Fruit fly (Drosophila melanogaster): ENCODE measurements around the gene ppan.
A peak's percentile ranks its signal among the peaks of the same experiment; 100 is the strongest.

The ppan gene

dm6 chr3R:21111046-21111480 is 5.0 kb upstream of the ppan start, which contains the start of gene Rab11 (continued):
- TF ChIP-seq CG11398 (GFP tag; optimal IDR thresholded peaks at IDR 0.05) (no peak), lmd (GFP tag; IDR thresholded peaks at IDR 0.05) (no peak; the same call in 1 of the 2 replicates), Adf1 (GFP tag; IDR thresholded peaks at IDR 0.05) (no peak), CG34224 (GFP tag; IDR thresholded peaks at IDR 0.05; ENCODE audit: partially characterized antibody) (peak; percentile 87), CG12744 (GFP tag; optimal IDR thresholded peaks at IDR 0.05) (no peak), twi (tag; optimal IDR thresholded peaks at IDR 0.05) (peak; percentile 11), CG1602 (GFP tag; optimal IDR thresholded peaks at IDR 0.05) (peak; percentile 11), CG6272 (GFP tag; IDR thresholded peaks at IDR 0.05) (peak; percentile 34; the same call in 1 of the 2 replicates), CG7963 (GFP tag; IDR thresholded peaks at IDR 0.05; ENCODE audit: partially characterized antibody) (peak; percentile 73), CrebB (tag; optimal IDR thresholded peaks at IDR 0.05) (no peak), Hmr (GFP tag; optimal IDR thresholded peaks at IDR 0.05) (peak; percentile 67), CG1792 (GFP tag; optimal IDR thresholded peaks at IDR 0.05) (no peak), CG2712 (tag; optimal IDR thresholded peaks at IDR 0.05) (peak; percentile 63), zen (tag; optimal IDR thresholded peaks at IDR 0.05) (peak; percentile 12), bigmax (GFP tag; optimal IDR thresholded peaks at IDR 0.05) (no peak), CG14710 (tag; optimal IDR thresholded peaks at IDR 0.05) (peak; percentile 79), CG11696 (GFP tag; IDR thresholded peaks at IDR 0.05) (no peak), ftz-f1 (GFP tag; optimal IDR thresholded peaks at IDR 0.05) (no peak), CG2129 (GFP tag; IDR thresholded peaks at IDR 0.05; ENCODE audit: partially characterized antibody) (peak; percentile 77), seq (GFP tag; IDR thresholded peaks at IDR 0.05) (no peak), HmgD (GFP tag; optimal IDR thresholded peaks at IDR 0.05) (no peak), ssp (GFP tag; IDR thresholded peaks at IDR 0.05) (no peak; the same call in 1 of the 2 replicates), CG7556 (GFP tag; optimal IDR thresholded peaks at IDR 0.05) (peak; percentile 42), ash1 (GFP tag; optimal IDR thresholded peaks at IDR 0.05) (no peak), sc (optimal IDR thresholded peaks at IDR 0.05) (no peak), sc (GFP tag; optimal IDR thresholded peaks at IDR 0.05) (no peak), sob (GFP tag; IDR thresholded peaks at IDR 0.05) (peak; percentile 37; the same call in 1 of the 2 replicates), z (GFP tag; IDR thresholded peaks at IDR 0.05) (no peak), Tbp (GFP tag; optimal IDR thresholded peaks at IDR 0.05) (no peak), CG11504 (tag; optimal IDR thresholded peaks at IDR 0.05) (peak; percentile 59), btn (GFP tag; optimal IDR thresholded peaks at IDR 0.05) (no peak), trem (tag; optimal IDR thresholded peaks at IDR 0.05) (peak; percentile 38), CG31388 (GFP tag; optimal IDR thresholded peaks at IDR 0.05) (no peak), fd96Cb (tag; optimal IDR thresholded peaks at IDR 0.05) (no peak), zfh2 (GFP tag; optimal IDR thresholded peaks at IDR 0.05) (peak; percentile 23), CG12219 (GFP tag; optimal IDR thresholded peaks at IDR 0.05) (no peak), CG1647 (GFP tag; optimal IDR thresholded peaks at IDR 0.05) (no peak), danr (GFP tag; IDR thresholded peaks at IDR 0.05) (no peak), CG3995 (GFP tag; optimal IDR thresholded peaks at IDR 0.05) (peak; percentile 74), al (GFP tag; IDR thresholded peaks at IDR 0.05) (peak; percentile 38; the same call in 1 of the 2 replicates), Fer3 (tag; optimal IDR thresholded peaks at IDR 0.05) (no peak), Dip3 (GFP tag; optimal IDR thresholded peaks at IDR 0.05) (peak; percentile 3), sd (tag; optimal IDR thresholded peaks at IDR 0.05) (peak; percentile 21), HLH54F (GFP tag; optimal IDR thresholded peaks at IDR 0.05) (peak; percentile 41), CG6683 (GFP tag; optimal IDR thresholded peaks at IDR 0.05) (no peak), dati (GFP tag; IDR thresholded peaks at IDR 0.05) (no peak), crol (GFP tag; IDR thresholded peaks at IDR 0.05) (no peak), tio (GFP tag; optimal IDR thresholded peaks at IDR 0.05) (no peak), ranshi (GFP tag; IDR thresholded peaks at IDR 0.05) (no peak; the same call in 1 of the 2 replicates), CG17829 (tag; optimal IDR thresholded peaks at IDR 0.05) (peak; percentile 46), CG6791 (GFP tag; IDR thresholded peaks at IDR 0.05; ENCODE audit: partially characterized antibody) (peak; percentile 88), Blimp-1 (GFP tag; optimal IDR thresholded peaks at IDR 0.05) (peak; percentile 41)
